Worm (Caenorhabditis elegans) whole organism, young adult: ENCODE measurements around the gene zig-12.

Experiments
- T26A5.8 ChIP-seq: sonication (generic microtip); optimal IDR thresholded peaks from 2 replicates; lab custom pipeline; 2016; ENCODE audit warnings: missing genetic modification characterization, missing compliant biosample characterization
- ceh-79 ChIP-seq: sonication (generic microtip); optimal IDR thresholded peaks from 2 replicates; lab custom pipeline; 2017; ENCODE audit warnings: mild to moderate bottlenecking, missing genetic modification characterization, missing compliant biosample characterization
- hrde-1 ChIP-seq: sonication (generic microtip); optimal IDR thresholded peaks from 2 replicates; lab custom pipeline; 2016; ENCODE audit warnings: missing genetic modification characterization, mild to moderate bottlenecking, missing compliant biosample characterization, moderate library complexity, missing genotype, missing genetic modification reagents, borderline replicate concordance
- lin-54 ChIP-seq: fragments of 200-800 bp; sonication (Bioruptor generic); optimal IDR thresholded peaks from 2 replicates; lab custom pipeline; 2018; ENCODE audit warnings: mild to moderate bottlenecking, missing genetic modification characterization, missing compliant biosample characterization
- repo-1 ChIP-seq: sonication (generic microtip); optimal IDR thresholded peaks from 2 replicates; lab custom pipeline; 2017; ENCODE audit warnings: mild to moderate bottlenecking, missing genetic modification characterization, missing compliant biosample characterization
- snpc-4 ChIP-seq, 5 experiments: fragments of 150-350 bp in 1 of 5; sonication (generic microtip) in 4 of 5; optimal IDR thresholded peaks; 2 replicates each; lab custom pipeline; 2014 to 2018; ENCODE audit warnings: missing genetic modification characterization in 5 of 5, missing biosample characterization in 3 of 5, antibody characterized with exemption in 2 of 5, mild to moderate bottlenecking in 2 of 5, missing compliant biosample characterization in 2 of 5, missing genotype in 2 of 5, moderate library complexity in 2 of 5, missing genetic modification reagents in 1 of 5
- tlf-1 ChIP-seq: fragments of 200-800 bp; sonication (Bioruptor generic); optimal IDR thresholded peaks from 2 replicates; lab custom pipeline; 2018; ENCODE audit warnings: mild to moderate bottlenecking, missing genetic modification characterization, missing compliant biosample characterization
- unc-62 ChIP-seq: fragments of 150-350 bp; optimal IDR thresholded peaks from 2 replicates; lab custom pipeline; 2014; ENCODE audit warnings: missing biosample characterization, missing genetic modification reagents, missing genetic modification characterization

DNA sequence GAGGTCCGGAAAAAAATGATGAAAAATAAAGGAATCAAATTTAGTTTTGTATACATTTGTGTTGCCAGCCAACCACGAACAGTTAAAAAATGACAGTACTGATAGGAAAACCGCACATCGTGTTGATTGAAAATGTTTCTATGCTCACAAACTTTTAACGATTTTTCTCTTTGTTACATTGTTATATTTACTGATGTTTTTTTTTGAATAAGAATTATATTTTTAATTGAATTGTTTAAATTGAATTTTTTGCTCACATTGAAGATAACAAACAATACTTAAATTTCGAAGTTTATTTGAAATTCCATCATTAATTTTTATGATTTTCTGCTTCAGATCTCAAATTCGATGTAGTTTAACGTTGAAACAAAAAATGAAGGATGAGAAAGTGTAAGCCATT, 2.2 kb upstream of the zig-12 start, which contains the start of gene M02D8.5:
- TF ChIP-seq snpc-4 (GFP tag; optimal IDR thresholded peaks at IDR 0.05; lab: Kevin White, UChicago) (no peak), snpc-4 (tag; optimal IDR thresholded peaks at IDR 0.05; lab: Kevin White, UChicago) (no peak), tlf-1 (GFP tag; lab: Kevin White, UChicago) (no peak), repo-1 (tag; lab: Kevin White, UChicago) (no peak), ceh-79 (tag; lab: Kevin White, UChicago) (no peak), hrde-1 (tag; lab: Kevin White, UChicago) (no peak), unc-62 (GFP tag; lab: Kevin White, UChicago) (no peak), T26A5.8 (tag; lab: Kevin White, UChicago) (no peak), lin-54 (no peak)
